Worm (Caenorhabditis elegans) whole organism, mixed stage, embryonic: ENCODE measurements around the gene dhs-31.

Experiments used
- elt-1 ChIP-seq: sonication (generic microtip); optimal IDR thresholded peaks from 2 replicates; lab custom pipeline; 2017; ENCODE audit warnings: missing genetic modification characterization, mild to moderate bottlenecking, missing compliant biosample characterization, antibody characterized with exemption, moderate library complexity, borderline replicate concordance; ENCODE audit not compliant: insufficient read depth
- elt-3 ChIP-seq: fragments of 150-350 bp; optimal IDR thresholded peaks from 2 replicates; lab custom pipeline; 2014; ENCODE audit warnings: missing biosample characterization, missing genetic modification characterization
- lsy-2 ChIP-seq: fragments of 150-350 bp; optimal IDR thresholded peaks from 2 replicates; lab custom pipeline; 2014; ENCODE audit warnings: missing biosample characterization, missing genetic modification characterization
- mep-1 ChIP-seq: fragments of 150-350 bp; optimal IDR thresholded peaks from 2 replicates; lab custom pipeline; 2017; ENCODE audit warnings: missing biosample characterization, missing genetic modification reagents, missing genetic modification characterization, inconsistent platforms
- nhr-237 ChIP-seq: fragments of 150-350 bp; optimal IDR thresholded peaks from 2 replicates; lab custom pipeline; 2014; ENCODE audit warnings: missing biosample characterization, missing genetic modification characterization
- nhr-76 ChIP-seq: sonication (generic microtip); optimal IDR thresholded peaks from 2 replicates; lab custom pipeline; 2017; ENCODE audit warnings: missing biosample characterization, missing genetic modification characterization
- pha-4 ChIP-seq: fragments of 150-350 bp; optimal IDR thresholded peaks from 2 replicates; lab custom pipeline; 2018; ENCODE audit warnings: missing biosample characterization, missing genetic modification reagents, missing genetic modification characterization
- sptf-1 ChIP-seq: sonication (generic microtip); optimal IDR thresholded peaks from 2 replicates; lab custom pipeline; 2017; ENCODE audit warnings: mild to moderate bottlenecking, missing genetic modification characterization, moderate library complexity, missing compliant biosample characterization
- tbx-8 ChIP-seq: fragments of 200-800 bp; sonication (Bioruptor generic); optimal IDR thresholded peaks from 2 replicates; lab custom pipeline; 2018; ENCODE audit warnings: mild to moderate bottlenecking, missing genetic modification characterization, moderate library complexity, missing compliant biosample characterization
- unc-39 ChIP-seq: fragments of 150-350 bp; optimal IDR thresholded peaks from 2 replicates; lab custom pipeline; 2014; ENCODE audit warnings: missing biosample characterization, missing genetic modification characterization
- unc-62 ChIP-seq: fragments of 150-350 bp; optimal IDR thresholded peaks from 2 replicates; lab custom pipeline; 2014; ENCODE audit warnings: missing biosample characterization, missing genetic modification reagents, missing genetic modification characterization
- ztf-11 ChIP-seq: fragments of 150-350 bp; optimal IDR thresholded peaks from 2 replicates; lab custom pipeline; 2014; ENCODE audit warnings: missing biosample characterization, missing genetic modification characterization

ce11 chrIV:9998487-9999218 lies 42.0 kb downstream of the dhs-31 start, which contains the start of gene pyp-1:
- TF ChIP-seq unc-39 (tag; lab: Kevin White, UChicago) (no peak), unc-62 (GFP tag; lab: Kevin White, UChicago) (no peak), sptf-1 (tag; lab: Kevin White, UChicago) (no peak), tbx-8 (no peak), lsy-2 (tag; lab: Kevin White, UChicago) (peak; percentile 54), elt-3 (tag; lab: Kevin White, UChicago) (no peak), mep-1 (no peak), nhr-76 (tag; lab: Kevin White, UChicago) (no peak), elt-1 (tag; lab: Kevin White, UChicago) (no peak), ztf-11 (tag; lab: Kevin White, UChicago) (no peak), nhr-237 (tag; lab: Kevin White, UChicago) (no peak), pha-4 (no peak)
